Fruit fly (Drosophila melanogaster) whole organism, embryonic: ENCODE results near the gene CG2129.

Source experiments
- Awh ChIP-seq: fragments of 200-800 bp; sonication (Bioruptor generic); IDR thresholded peaks from 2 replicates; pipeline ENCODE4, ENCODE4 v1.3.6; 2022; ENCODE audit warnings: missing biosample characterization, missing genetic modification characterization
- CG10267 ChIP-seq: fragments of 200-800 bp; sonication (Bioruptor generic); optimal IDR thresholded peaks from 2 replicates; lab custom pipeline; 2018; ENCODE audit warnings: missing biosample characterization, mild to moderate bottlenecking, missing genetic modification characterization, moderate library complexity
- CG10959 ChIP-seq: fragments of 200-800 bp; sonication (Bioruptor generic); IDR thresholded peaks from 2 replicates; pipeline ENCODE4 v1.3.6; 2022; ENCODE audit warnings: missing biosample characterization, missing genetic modification characterization
- CG12744 ChIP-seq: fragments of 200-800 bp; sonication (Bioruptor generic); optimal IDR thresholded peaks from 2 replicates; lab custom pipeline; 2016; ENCODE audit warnings: missing biosample characterization, missing genetic modification characterization
- CG13775 ChIP-seq: fragments of 200-800 bp; sonication (Bioruptor generic); optimal IDR thresholded peaks from 3 replicates; lab custom pipeline; 2017; ENCODE audit warnings: missing biosample characterization, mild to moderate bottlenecking, missing genetic modification characterization
- CG15269 ChIP-seq: fragments of 200-800 bp; sonication (Bioruptor generic); optimal IDR thresholded peaks from 2 replicates; lab custom pipeline; 2018; ENCODE audit warnings: missing biosample characterization, mild to moderate bottlenecking, missing genetic modification characterization, moderate library complexity
- CG1647 ChIP-seq: fragments of 200-800 bp; sonication (Bioruptor generic); optimal IDR thresholded peaks from 3 replicates; lab custom pipeline; 2016; ENCODE audit warnings: missing biosample characterization, missing genetic modification characterization
- CG17612 ChIP-seq: fragments of 200-800 bp; sonication (Bioruptor generic); IDR thresholded peaks from 2 replicates; pipeline ENCODE4 v1.3.6; 2022; ENCODE audit warnings: missing biosample characterization, missing genetic modification characterization
- CG18476 ChIP-seq: fragments of 200-800 bp; sonication (Bioruptor generic); optimal IDR thresholded peaks from 2 replicates; lab custom pipeline; 2016; ENCODE audit warnings: missing biosample characterization, mild to moderate bottlenecking, missing genetic modification characterization
- CG30403 ChIP-seq: fragments of 200-800 bp; sonication (Bioruptor generic); optimal IDR thresholded peaks from 3 replicates; lab custom pipeline; 2016; ENCODE audit warnings: missing biosample characterization, missing genetic modification characterization
- CG3163 ChIP-seq: fragments of 200-800 bp; sonication (Bioruptor generic); optimal IDR thresholded peaks from 3 replicates; lab custom pipeline; 2016; ENCODE audit warnings: missing biosample characterization, missing genetic modification characterization
- CG8478 ChIP-seq: fragments of >200 bp; optimal IDR thresholded peaks from 2 replicates; lab custom pipeline; 2018
- CG9609 ChIP-seq: fragments of 200-800 bp; sonication (Bioruptor generic); optimal IDR thresholded peaks from 3 replicates; lab custom pipeline; 2016; ENCODE audit warnings: missing biosample characterization, missing genetic modification characterization
- CHES-1-like ChIP-seq: fragments of 200-800 bp; sonication (Bioruptor generic); optimal IDR thresholded peaks from 2 replicates; lab custom pipeline; 2016; ENCODE audit warnings: missing biosample characterization, missing genetic modification characterization
- Deaf1 ChIP-seq: fragments of 200-800 bp; optimal IDR thresholded peaks from 3 replicates; lab custom pipeline; 2019; ENCODE audit warnings: missing biosample characterization, mild to moderate bottlenecking, missing genetic modification characterization, moderate library complexity
- Drgx ChIP-seq: fragments of 200-800 bp; sonication (Bioruptor generic); IDR thresholded peaks from 2 replicates; pipeline ENCODE4 v1.3.6; 2022; ENCODE audit warnings: missing biosample characterization, missing genetic modification characterization
- E2f2 ChIP-seq: fragments of 200-800 bp; sonication (Bioruptor generic); IDR thresholded peaks from 2 replicates; pipeline ENCODE4 v1.3.6; 2022; ENCODE audit warnings: missing biosample characterization, missing genetic modification characterization
- Fer3 ChIP-seq: fragments of 200-800 bp; sonication (Bioruptor generic); optimal IDR thresholded peaks from 2 replicates; lab custom pipeline; 2018; ENCODE audit warnings: missing biosample characterization, mild to moderate bottlenecking, missing genetic modification characterization, moderate library complexity
- HLHmδ ChIP-seq: fragments of 200-800 bp; sonication (Bioruptor generic); optimal IDR thresholded peaks from 2 replicates; lab custom pipeline; 2018; ENCODE audit warnings: missing biosample characterization, mild to moderate bottlenecking, missing genetic modification characterization, moderate library complexity
- Hey ChIP-seq: fragments of 200-800 bp; sonication (Bioruptor generic); optimal IDR thresholded peaks from 3 replicates; lab custom pipeline; 2018; ENCODE audit warnings: missing biosample characterization, mild to moderate bottlenecking, missing genetic modification characterization
- Hmr ChIP-seq: fragments of 200-800 bp; sonication (Bioruptor generic); optimal IDR thresholded peaks from 3 replicates; lab custom pipeline; 2017; ENCODE audit warnings: mild to moderate bottlenecking, missing biosample characterization, missing genetic modification reagents, missing genetic modification characterization
- Max ChIP-seq: fragments of 200-800 bp; sonication (Bioruptor generic); optimal IDR thresholded peaks from 2 replicates; lab custom pipeline; 2016; ENCODE audit warnings: missing biosample characterization, mild to moderate bottlenecking, missing genetic modification characterization
- Myb ChIP-seq: fragments of 200-800 bp; sonication (Bioruptor generic); optimal IDR thresholded peaks from 2 replicates; lab custom pipeline; 2016; ENCODE audit warnings: missing biosample characterization, missing genetic modification characterization
- NC2α ChIP-seq: fragments of 200-800 bp; sonication (Bioruptor generic); optimal IDR thresholded peaks from 2 replicates; lab custom pipeline; 2016; ENCODE audit warnings: missing biosample characterization, missing genetic modification characterization
- Opbp ChIP-seq: fragments of 200-800 bp; sonication (Bioruptor generic); IDR thresholded peaks from 3 replicates; pipeline ENCODE4 v1.3.6; 2022; ENCODE audit warnings: missing biosample characterization, missing genetic modification characterization; ENCODE audit not compliant: partially characterized antibody
- Ptx1 ChIP-seq: fragments of 200-800 bp; sonication (Bioruptor generic); IDR thresholded peaks from 2 replicates; pipeline ENCODE4 v1.3.6; 2022; ENCODE audit warnings: missing biosample characterization, missing genetic modification characterization
- Scr ChIP-seq: fragments of 200-800 bp; sonication (Bioruptor generic); IDR thresholded peaks from 2 replicates; pipeline ENCODE4 v1.3.6; 2022; ENCODE audit warnings: missing biosample characterization, missing genetic modification characterization; ENCODE audit not compliant: partially characterized antibody
- Side ChIP-seq: fragments of 200-800 bp; sonication (Bioruptor generic); optimal IDR thresholded peaks from 2 replicates; lab custom pipeline; 2016; ENCODE audit warnings: missing biosample characterization, missing genetic modification characterization
- ap ChIP-seq: fragments of 200-800 bp; sonication (Bioruptor generic); IDR thresholded peaks from 2 replicates; pipeline ENCODE4 v1.3.6; 2022; ENCODE audit warnings: missing biosample characterization, missing genetic modification characterization
- btn ChIP-seq: fragments of 200-800 bp; sonication (Bioruptor generic); optimal IDR thresholded peaks from 2 replicates; lab custom pipeline; 2016; ENCODE audit warnings: missing biosample characterization, missing genetic modification characterization
- cas ChIP-seq: fragments of 200-800 bp; sonication (Bioruptor generic); IDR thresholded peaks from 2 replicates; pipeline ENCODE4 v1.3.6; 2022; ENCODE audit warnings: missing biosample characterization, missing genetic modification characterization
- chif ChIP-seq, 2 experiments: fragments of 200-800 bp; sonication (Bioruptor generic); optimal IDR thresholded peaks; 3 replicates each; lab custom pipeline; 2016; ENCODE audit warnings: missing biosample characterization in 2 of 2, missing genetic modification characterization in 2 of 2
- dm ChIP-seq: fragments of 200-800 bp; sonication (Bioruptor generic); optimal IDR thresholded peaks from 3 replicates; lab custom pipeline; 2016; ENCODE audit warnings: missing biosample characterization, missing genetic modification characterization
- ewg ChIP-seq: fragments of 200-800 bp; sonication (Bioruptor generic); optimal IDR thresholded peaks from 3 replicates; lab custom pipeline; 2017; ENCODE audit warnings: mild to moderate bottlenecking, missing biosample characterization, missing genetic modification reagents, missing genetic modification characterization
- fd102C ChIP-seq: fragments of 200-800 bp; sonication (Bioruptor generic); optimal IDR thresholded peaks from 2 replicates; lab custom pipeline; 2018; ENCODE audit warnings: missing biosample characterization, mild to moderate bottlenecking, missing genetic modification characterization, moderate library complexity
- ftz-f1 ChIP-seq: fragments of 200-800 bp; sonication (Bioruptor generic); optimal IDR thresholded peaks from 2 replicates; lab custom pipeline; 2016; ENCODE audit warnings: missing biosample characterization, missing genetic modification characterization
- grau ChIP-seq: fragments of 200-800 bp; optimal IDR thresholded peaks from 3 replicates; lab custom pipeline; 2019; ENCODE audit warnings: missing biosample characterization, mild to moderate bottlenecking, missing genetic modification characterization, moderate library complexity
- gro ChIP-seq: fragments of 200-800 bp; sonication (Bioruptor generic); optimal IDR thresholded peaks from 2 replicates; lab custom pipeline; 2016; ENCODE audit warnings: missing biosample characterization, missing genetic modification characterization
- inv ChIP-seq: fragments of 200-800 bp; sonication (Bioruptor generic); IDR thresholded peaks from 2 replicates; pipeline ENCODE4 v1.3.6; 2022; ENCODE audit warnings: missing biosample characterization, missing genetic modification characterization; ENCODE audit not compliant: partially characterized antibody
- nau ChIP-seq: fragments of 200-800 bp; sonication (Bioruptor generic); optimal IDR thresholded peaks from 3 replicates; lab custom pipeline; 2017; ENCODE audit warnings: missing biosample characterization, mild to moderate bottlenecking, missing genetic modification characterization, missing genetic modification reagents
- nom ChIP-seq: fragments of 200-800 bp; sonication (Bioruptor generic); optimal IDR thresholded peaks from 2 replicates; lab custom pipeline; 2017; ENCODE audit warnings: missing biosample characterization, missing genetic modification characterization, mild to moderate bottlenecking, moderate library complexity, missing genetic modification reagents
- prd ChIP-seq, 3 experiments: fragments of >200 bp in 2 of 3; fragments of 200-800 bp in 1 of 3; sonication (Bioruptor generic) in 1 of 3; optimal IDR thresholded peaks in 2 of 3; IDR thresholded peaks in 1 of 3; 2 replicates in 2 of 3; 3 replicates in 1 of 3; pipeline versions ENCODE4 v1.3.6 to Lab custom; 2017 to 2022; ENCODE audit warnings: missing biosample characterization in 1 of 3, missing genetic modification characterization in 1 of 3
- schlank ChIP-seq: fragments of 200-800 bp; sonication (Bioruptor generic); optimal IDR thresholded peaks from 2 replicates; lab custom pipeline; 2018; ENCODE audit warnings: missing biosample characterization, mild to moderate bottlenecking, missing genetic modification characterization
- tap ChIP-seq: fragments of 200-800 bp; optimal IDR thresholded peaks from 3 replicates; lab custom pipeline; 2019; ENCODE audit warnings: missing biosample characterization, mild to moderate bottlenecking, missing genetic modification characterization, moderate library complexity
- tio ChIP-seq: fragments of 200-800 bp; sonication (Bioruptor generic); optimal IDR thresholded peaks from 2 replicates; lab custom pipeline; 2017; ENCODE audit warnings: missing biosample characterization, missing genetic modification characterization, inconsistent platforms
- trem ChIP-seq: fragments of 200-800 bp; optimal IDR thresholded peaks from 3 replicates; lab custom pipeline; 2019; ENCODE audit warnings: missing biosample characterization, mild to moderate bottlenecking, missing genetic modification characterization, moderate library complexity
- ttk ChIP-seq: fragments of 200-800 bp; sonication (Bioruptor generic); IDR thresholded peaks from 2 replicates; pipeline ENCODE4 v2.1.2; 2022; ENCODE audit warnings: missing biosample characterization, missing genetic modification characterization
- unc-4 ChIP-seq: fragments of 200-800 bp; sonication (Bioruptor generic); IDR thresholded peaks from 2 replicates; pipeline ENCODE4 v1.3.6; 2022; ENCODE audit warnings: missing biosample characterization, missing genetic modification characterization; ENCODE audit not compliant: partially characterized antibody
- unpg ChIP-seq: fragments of 200-800 bp; sonication (Bioruptor generic); optimal IDR thresholded peaks from 3 replicates; lab custom pipeline; 2018; ENCODE audit warnings: missing biosample characterization, mild to moderate bottlenecking, missing genetic modification characterization, moderate library complexity
- vfl ChIP-seq: fragments of 200-800 bp; sonication (Bioruptor generic); optimal IDR thresholded peaks from 2 replicates; lab custom pipeline; 2016; ENCODE audit warnings: missing biosample characterization, missing genetic modification characterization
- wek ChIP-seq: fragments of 200-800 bp; sonication (Bioruptor generic); optimal IDR thresholded peaks from 3 replicates; lab custom pipeline; 2018; ENCODE audit warnings: missing biosample characterization, mild to moderate bottlenecking, missing genetic modification characterization, moderate library complexity

CG2129 gene

DNA sequence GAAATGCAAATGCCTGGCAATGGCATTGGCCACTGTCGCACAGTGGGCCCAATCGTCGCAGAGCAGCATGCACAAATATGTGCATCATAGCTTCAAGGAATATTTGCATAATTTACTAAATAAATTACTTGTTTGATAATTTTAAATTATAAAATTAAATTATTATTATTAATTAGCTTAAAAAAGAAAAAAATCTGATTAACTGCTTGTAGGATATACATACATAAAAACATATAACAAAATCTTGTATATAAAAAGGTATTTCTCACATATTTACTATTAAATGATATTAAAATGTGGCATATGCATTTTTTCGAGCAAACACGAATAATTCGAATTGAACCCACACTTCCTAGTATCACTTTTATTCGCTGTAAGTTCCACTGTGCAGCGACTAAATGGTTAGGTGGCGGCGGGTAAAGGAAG, 20.4 kb upstream of the CG2129 start (continued):
- TF ChIP-seq HLHmδ (no peak), Scr (no peak), tap (tag; lab: Kevin White, UChicago) (peak; percentile 57), Deaf1 (tag; lab: Kevin White, UChicago) (no peak), unpg (peak; percentile 41), CG17612 (GFP tag; lab: Robert Waterston, UW) (no peak), Drgx (GFP tag; lab: Robert Waterston, UW) (peak; percentile 55), CG18476 (no peak), btn (GFP tag; lab: Kevin White, UChicago) (no peak), CG1647 (GFP tag; lab: Kevin White, UChicago) (no peak), CHES-1-like (GFP tag; lab: Kevin White, UChicago) (no peak), Max (GFP tag; lab: Kevin White, UChicago) (peak; percentile 8), Side (GFP tag; lab: Kevin White, UChicago) (no peak), fd102C (no peak), CG8478 (no peak), CG10267 (tag; lab: Kevin White, UChicago) (peak; percentile 46), Ptx1 (peak; percentile 72), Hey (tag; lab: Kevin White, UChicago) (no peak), prd (optimal IDR thresholded peaks at IDR 0.05; lab: Kevin White, UChicago) (no peak), prd (GFP tag; IDR thresholded peaks at IDR 0.05; lab: Robert Waterston, UW) (peak; percentile 71; the same call in 2 of the 3 replicates), Awh (GFP tag; lab: Robert Waterston, UW) (0 out of 2 replicates have a peak, but pooled peaks have one; percentile 32), nau (GFP tag; lab: Kevin White, UChicago) (no peak), CG12744 (GFP tag; lab: Kevin White, UChicago) (no peak), CG10959 (GFP tag; lab: Robert Waterston, UW) (no peak), ttk (GFP tag; lab: Robert Waterston, UW) (peak; percentile 56; the same call in 1 of the 2 replicates), CG9609 (no peak), ewg (peak; percentile 39), cas (GFP tag; lab: Robert Waterston, UW) (no peak), Myb (GFP tag; lab: Kevin White, UChicago) (no peak), ftz-f1 (GFP tag; lab: Kevin White, UChicago) (no peak), nom (GFP tag; lab: Kevin White, UChicago) (no peak), E2f2 (GFP tag; lab: Robert Waterston, UW) (peak; percentile 40; the same call in 1 of the 2 replicates), schlank (tag; lab: Kevin White, UChicago) (no peak), inv (GFP tag; lab: Robert Waterston, UW) (no peak), CG3163 (no peak), wek (GFP tag; lab: Kevin White, UChicago) (no peak), CG15269 (tag; lab: Kevin White, UChicago) (peak; percentile 45), Fer3 (tag; lab: Kevin White, UChicago) (no peak), Opbp (GFP tag; lab: Robert Waterston, UW) (no peak), gro (GFP tag; lab: Kevin White, UChicago) (no peak), CG13775 (GFP tag; lab: Kevin White, UChicago) (peak; percentile 43), grau (tag; lab: Kevin White, UChicago) (peak; percentile 59), Hmr (GFP tag; lab: Kevin White, UChicago) (peak; percentile 3), vfl (GFP tag; lab: Kevin White, UChicago) (no peak), dm (GFP tag; lab: Kevin White, UChicago) (no peak), NC2α (GFP tag; lab: Kevin White, UChicago) (no peak), chif (GFP tag; optimal IDR thresholded peaks at IDR 0.05; lab: Kevin White, UChicago) (no peak), trem (tag; lab: Kevin White, UChicago) (peak; percentile 7), CG30403 (GFP tag; lab: Kevin White, UChicago) (peak; percentile 48), ap (GFP tag; lab: Robert Waterston, UW) (no peak), tio (GFP tag; lab: Kevin White, UChicago) (no peak), unc-4 (GFP tag; lab: Robert Waterston, UW) (no peak)
